Fruit fly (Drosophila melanogaster) whole organism, wandering third instar larva: ENCODE measurements around the gene CG42779.

Experiments
- Abd-B ChIP-seq: fragments of >200 bp; optimal IDR thresholded peaks from 2 replicates; lab custom pipeline; 2017; ENCODE audit warnings: missing biosample characterization, missing genetic modification characterization
- CG32264 ChIP-seq: fragments of 200-800 bp; sonication (Bioruptor generic); optimal IDR thresholded peaks from 2 replicates; lab custom pipeline; 2016; ENCODE audit warnings: missing biosample characterization, missing genetic modification characterization
- CG9705 ChIP-seq: fragments of 200-800 bp; sonication (Bioruptor generic); optimal IDR thresholded peaks from 2 replicates; lab custom pipeline; 2018; ENCODE audit warnings: missing biosample characterization, mild to moderate bottlenecking, missing genetic modification characterization
- CrebA ChIP-seq: fragments of 200-800 bp; sonication (Bioruptor generic); optimal IDR thresholded peaks from 2 replicates; lab custom pipeline; 2016; ENCODE audit warnings: missing biosample characterization, mild to moderate bottlenecking, missing genetic modification characterization, borderline replicate concordance
- Dfd ChIP-seq: fragments of >200 bp; optimal IDR thresholded peaks from 2 replicates; lab custom pipeline; 2017; ENCODE audit warnings: missing biosample characterization, missing genetic modification characterization
- Dif ChIP-seq: fragments of 200-275, 200-300 bp; sonication (Bioruptor generic); optimal IDR thresholded peaks from 2 replicates; lab custom pipeline; 2018; ENCODE audit warnings: missing biosample characterization, missing genetic modification characterization; ENCODE audit not compliant: partially characterized antibody
- GATAd ChIP-seq: sonication (Bioruptor generic); optimal IDR thresholded peaks from 2 replicates; lab custom pipeline; 2016; ENCODE audit warnings: missing biosample characterization, missing genetic modification characterization
- HLH106 ChIP-seq: fragments of 200-800 bp; optimal IDR thresholded peaks from 3 replicates; lab custom pipeline; 2019; ENCODE audit warnings: missing biosample characterization, mild to moderate bottlenecking, missing genetic modification characterization, moderate library complexity
- Hnf4 ChIP-seq: fragments of 200-800 bp; sonication (Bioruptor generic); optimal IDR thresholded peaks from 2 replicates; lab custom pipeline; 2016; ENCODE audit warnings: missing biosample characterization, mild to moderate bottlenecking, missing genetic modification characterization
- Hr78 ChIP-seq: fragments of >200 bp; optimal IDR thresholded peaks from 2 replicates; lab custom pipeline; 2017; ENCODE audit warnings: missing biosample characterization, missing genetic modification characterization
- Hr83 ChIP-seq: fragments of 200-300 bp; sonication (Bioruptor generic); optimal IDR thresholded peaks from 2 replicates; lab custom pipeline; 2016; ENCODE audit warnings: missing biosample characterization, mild to moderate bottlenecking, missing genetic modification characterization, moderate library complexity; ENCODE audit not compliant: poor library complexity, severe bottlenecking
- Jra ChIP-seq: sonication (Bioruptor generic); optimal IDR thresholded peaks from 2 replicates; lab custom pipeline; 2016; ENCODE audit warnings: missing biosample characterization, missing genetic modification characterization
- Mio ChIP-seq: sonication (Bioruptor generic); optimal IDR thresholded peaks from 2 replicates; lab custom pipeline; 2016; ENCODE audit warnings: missing biosample characterization, missing genetic modification characterization
- Myc ChIP-seq: fragments of >200 bp; optimal IDR thresholded peaks from 2 replicates; lab custom pipeline; 2017
- N ChIP-seq: fragments of >200 bp; optimal IDR thresholded peaks from 2 replicates; lab custom pipeline; 2018; ENCODE audit warnings: missing biosample characterization, missing external identifiers, missing genetic modification characterization
- OdsH ChIP-seq: fragments of 200-800 bp; sonication (Bioruptor generic); optimal IDR thresholded peaks from 2 replicates; lab custom pipeline; 2016; ENCODE audit warnings: missing biosample characterization, mild to moderate bottlenecking, missing genetic modification characterization
- Rel ChIP-seq, 2 experiments: fragments of 200-800 bp; sonication (Bioruptor generic) in 1 of 2; optimal IDR thresholded peaks; 2 replicates in 1 of 2; 3 replicates in 1 of 2; lab custom pipeline; 2016 to 2019; ENCODE audit warnings: mild to moderate bottlenecking in 2 of 2, missing biosample characterization in 2 of 2, missing genetic modification characterization in 2 of 2, moderate library complexity in 1 of 2
- Sp1 ChIP-seq: fragments of 200-800 bp; sonication (Bioruptor generic); optimal IDR thresholded peaks from 3 replicates; lab custom pipeline; 2019; ENCODE audit warnings: missing biosample characterization, mild to moderate bottlenecking, missing genetic modification characterization, moderate library complexity
- Vsx2 ChIP-seq: fragments of 200-300, 225-300 bp; sonication (Bioruptor generic); optimal IDR thresholded peaks from 2 replicates; lab custom pipeline; 2018; ENCODE audit warnings: missing biosample characterization, missing genetic modification characterization; ENCODE audit not compliant: partially characterized antibody
- br ChIP-seq: fragments of 200-800 bp; sonication (Bioruptor generic); optimal IDR thresholded peaks from 2 replicates; lab custom pipeline; 2016; ENCODE audit warnings: missing biosample characterization, missing genetic modification characterization
- brk ChIP-seq: fragments of 200-800 bp; sonication (Bioruptor generic); optimal IDR thresholded peaks from 2 replicates; lab custom pipeline; 2016; ENCODE audit warnings: missing biosample characterization, mild to moderate bottlenecking, missing genetic modification characterization
- dl ChIP-seq, 2 experiments: fragments of 175-275, 200-275 bp in 1 of 2; fragments of 200-275 bp in 1 of 2; sonication (Bioruptor generic); optimal IDR thresholded peaks; lab custom pipeline; 2018; ENCODE audit warnings: mild to moderate bottlenecking in 2 of 2, missing biosample characterization in 2 of 2, missing genetic modification characterization in 2 of 2, moderate library complexity in 2 of 2; ENCODE audit not compliant: partially characterized antibody in 2 of 2, insufficient read depth in 1 of 2
- dmrt93B ChIP-seq: fragments of 200-800 bp; sonication (Bioruptor generic); optimal IDR thresholded peaks from 2 replicates; lab custom pipeline; 2018; ENCODE audit warnings: missing biosample characterization, mild to moderate bottlenecking, missing genetic modification characterization
- dsf ChIP-seq: sonication (Bioruptor generic); optimal IDR thresholded peaks from 2 replicates; lab custom pipeline; 2016; ENCODE audit warnings: missing biosample characterization, missing genetic modification characterization, borderline replicate concordance
- ey ChIP-seq: fragments of 200-800 bp; sonication (Bioruptor generic); optimal IDR thresholded peaks from 2 replicates; lab custom pipeline; 2016; ENCODE audit warnings: missing biosample characterization, missing genetic modification characterization
- foxo ChIP-seq, 2 experiments: fragments of 200-800 bp; sonication (Bioruptor generic); optimal IDR thresholded peaks; 2 replicates in 1 of 2; 3 replicates in 1 of 2; lab custom pipeline; 2016 to 2017; ENCODE audit warnings: missing biosample characterization in 2 of 2, missing genetic modification characterization in 2 of 2
- fru ChIP-seq: fragments of 200-800 bp; sonication (Bioruptor generic); optimal IDR thresholded peaks from 3 replicates; lab custom pipeline; 2016; ENCODE audit warnings: missing biosample characterization, mild to moderate bottlenecking, missing genetic modification characterization
- h ChIP-seq: fragments of 200-800 bp; sonication (Bioruptor generic); optimal IDR thresholded peaks from 3 replicates; lab custom pipeline; 2016; ENCODE audit warnings: missing biosample characterization, mild to moderate bottlenecking, missing genetic modification characterization
- jim ChIP-seq: fragments of 175-275, 200-325 bp; sonication (Bioruptor generic); optimal IDR thresholded peaks from 2 replicates; lab custom pipeline; 2016; ENCODE audit warnings: missing biosample characterization, mild to moderate bottlenecking, missing genetic modification characterization
- lola ChIP-seq: fragments of >200 bp; optimal IDR thresholded peaks from 2 replicates; lab custom pipeline; 2017; ENCODE audit warnings: missing biosample characterization, missing genetic modification characterization
- pan ChIP-seq: fragments of >200 bp; optimal IDR thresholded peaks from 2 replicates; lab custom pipeline; 2017
- psq ChIP-seq: fragments of 200-800 bp; sonication (Bioruptor generic); optimal IDR thresholded peaks from 3 replicates; lab custom pipeline; 2017; ENCODE audit warnings: missing biosample characterization, mild to moderate bottlenecking, missing genetic modification characterization, moderate library complexity
- rgr ChIP-seq: fragments of 200-800 bp; sonication (Bioruptor generic); optimal IDR thresholded peaks from 3 replicates; lab custom pipeline; 2016; ENCODE audit warnings: missing biosample characterization, mild to moderate bottlenecking, missing genetic modification characterization
- sage ChIP-seq: fragments of 200-800 bp; sonication (Bioruptor generic); optimal IDR thresholded peaks from 2 replicates; lab custom pipeline; 2016; ENCODE audit warnings: missing biosample characterization, mild to moderate bottlenecking, missing genetic modification characterization
- sv ChIP-seq: fragments of 200-800 bp; sonication (Bioruptor generic); optimal IDR thresholded peaks from 3 replicates; lab custom pipeline; 2016; ENCODE audit warnings: missing biosample characterization, missing genetic modification characterization
- tai ChIP-seq: sonication (Bioruptor generic); optimal IDR thresholded peaks from 2 replicates; lab custom pipeline; 2016; ENCODE audit warnings: missing biosample characterization, missing genetic modification characterization
- usp ChIP-seq: fragments of >200 bp; optimal IDR thresholded peaks from 2 replicates; lab custom pipeline; 2017; ENCODE audit warnings: missing biosample characterization, missing genetic modification characterization
- woc ChIP-seq: sonication (Bioruptor generic); optimal IDR thresholded peaks from 2 replicates; lab custom pipeline; 2016; ENCODE audit warnings: missing biosample characterization, mild to moderate bottlenecking, missing genetic modification characterization

CG42779 gene

dm6 chr3R:17121277-17121676 lies at the start of gene CG42779:
Gene CG42779, plus strand, starts transcription at chr3R:17121577.
- TF ChIP-seq usp (GFP tag; lab: Kevin White, UChicago) (no peak), Sp1 (no peak), dmrt93B (GFP tag; lab: Kevin White, UChicago) (no peak), ey (GFP tag; lab: Kevin White, UChicago) (no peak), psq (GFP tag; lab: Kevin White, UChicago) (no peak), rgr (GFP tag; lab: Kevin White, UChicago) (no peak), pan (lab: Kevin White, UChicago) (no peak), sage (GFP tag; lab: Kevin White, UChicago) (no peak), h (GFP tag; lab: Kevin White, UChicago) (no peak), brk (no peak), woc (GFP tag; lab: Kevin White, UChicago) (no peak), foxo (GFP tag; optimal IDR thresholded peaks at IDR 0.05; lab: Kevin White, UChicago) (no peak), Vsx2 (GFP tag; lab: Kevin White, UChicago) (no peak), OdsH (GFP tag; lab: Kevin White, UChicago) (no peak), jim (GFP tag; lab: Kevin White, UChicago) (no peak)

- TF ChIP-seq Rel (GFP tag; optimal IDR thresholded peaks at IDR 0.05; lab: Kevin White, UChicago) (no peak), Rel (tag; optimal IDR thresholded peaks at IDR 0.05; lab: Kevin White, UChicago) (peak; percentile 47), pan (lab: Kevin White, UChicago) (no peak), brk (no peak), jim (GFP tag; lab: Kevin White, UChicago) (no peak), sage (GFP tag; lab: Kevin White, UChicago) (no peak), Hr78 (GFP tag; lab: Kevin White, UChicago) (no peak), Sp1 (peak; percentile 13), sv (GFP tag; lab: Kevin White, UChicago) (peak; percentile 24), ey (GFP tag; lab: Kevin White, UChicago) (peak; percentile 8), Abd-B (GFP tag; lab: Kevin White, UChicago) (no peak), lola (GFP tag; lab: Kevin White, UChicago) (no peak), Jra (GFP tag; lab: Kevin White, UChicago) (no peak), dsf (no peak), dmrt93B (GFP tag; lab: Kevin White, UChicago) (no peak), Myc (lab: Kevin White, UChicago) (peak; percentile 57), tai (no peak), Mio (GFP tag; lab: Kevin White, UChicago) (no peak), GATAd (no peak), dl (GFP tag; optimal IDR thresholded peaks at IDR 0.05; lab: Kevin White, UChicago; ENCODE audit: insufficient read depth in 1 of 2, partially characterized antibody in 2 of 2) (no peak), Dif (GFP tag; lab: Kevin White, UChicago) (no peak), fru (GFP tag; lab: Kevin White, UChicago) (peak; percentile 38), usp (GFP tag; lab: Kevin White, UChicago) (no peak), HLH106 (tag; lab: Kevin White, UChicago) (peak; percentile 29), br (GFP tag; lab: Kevin White, UChicago) (no peak), CG9705 (no peak), CrebA (GFP tag; lab: Kevin White, UChicago) (no peak), N (GFP tag; lab: Kevin White, UChicago) (no peak), OdsH (GFP tag; lab: Kevin White, UChicago) (no peak), Dfd (no peak), CG32264 (GFP tag; lab: Kevin White, UChicago) (no peak), foxo (GFP tag; optimal IDR thresholded peaks at IDR 0.05; lab: Kevin White, UChicago) (peak in 1 of 2 experiments; percentile 60), rgr (GFP tag; lab: Kevin White, UChicago) (peak; percentile 71), woc (GFP tag; lab: Kevin White, UChicago) (no peak), Hnf4 (GFP tag; lab: Kevin White, UChicago) (peak; percentile 64), psq (GFP tag; lab: Kevin White, UChicago) (no peak), Hr83 (GFP tag; lab: Kevin White, UChicago) (peak; percentile 5), h (GFP tag; lab: Kevin White, UChicago) (peak; percentile 49), Vsx2 (GFP tag; lab: Kevin White, UChicago) (no peak)
- TF ChIP-seq, all 38 proteins: peak for 12
Observed at dm6 chr3R:17072526-17073114, 48.8 kb upstream of the CG42779 start, which contains the start of the genes Ns1 and mRpS11. Gene Ns1, minus strand, starts transcription at chr3R:17072675. Gene mRpS11, plus strand, starts transcription at chr3R:17072732.
